Worm (Caenorhabditis elegans) whole organism, L3 larva: Measurements from ENCODE around the gene hpo-40.

Source experiments
- R02D3.7 ChIP-seq: fragments of 150-350 bp; optimal IDR thresholded peaks from 2 replicates; lab custom pipeline; 2014; ENCODE audit warnings: missing biosample characterization, missing genetic modification characterization
- ZK546.5 ChIP-seq: sonication (generic microtip); optimal IDR thresholded peaks from 2 replicates; lab custom pipeline; 2017; ENCODE audit warnings: missing biosample characterization, missing genetic modification characterization
- aly-2 ChIP-seq: fragments of 150-350 bp; optimal IDR thresholded peaks from 2 replicates; lab custom pipeline; 2014; ENCODE audit warnings: missing biosample characterization, missing genetic modification characterization
- ama-1 ChIP-seq: fragments of 150-350 bp; optimal IDR thresholded peaks from 2 replicates; lab custom pipeline; 2018
- ceh-16 ChIP-seq: sonication (generic microtip); optimal IDR thresholded peaks from 2 replicates; lab custom pipeline; 2017; ENCODE audit warnings: missing biosample characterization, missing genetic modification characterization
- ceh-28 ChIP-seq: fragments of 150-350 bp; optimal IDR thresholded peaks from 2 replicates; lab custom pipeline; 2014; ENCODE audit warnings: missing biosample characterization, missing genetic modification reagents, missing genetic modification characterization
- ceh-82 ChIP-seq: fragments of 150-350 bp; optimal IDR thresholded peaks from 2 replicates; lab custom pipeline; 2014; ENCODE audit warnings: missing biosample characterization, missing genetic modification characterization
- daf-12 ChIP-seq: fragments of 150-350 bp; optimal IDR thresholded peaks from 2 replicates; lab custom pipeline; 2014; ENCODE audit warnings: missing biosample characterization, missing genetic modification reagents, missing genetic modification characterization
- egl-27 ChIP-seq: sonication (generic microtip); optimal IDR thresholded peaks from 4 replicates; lab custom pipeline; 2017; ENCODE audit warnings: missing biosample characterization, missing genetic modification reagents, missing genetic modification characterization
- egl-5 ChIP-seq: fragments of 150-350 bp; optimal IDR thresholded peaks from 2 replicates; lab custom pipeline; 2017; ENCODE audit warnings: missing biosample characterization, missing genetic modification reagents, missing genetic modification characterization, inconsistent platforms
- elt-1 ChIP-seq: fragments of 150-350 bp; optimal IDR thresholded peaks from 2 replicates; lab custom pipeline; 2014; ENCODE audit warnings: missing biosample characterization, missing genetic modification characterization
- elt-2 ChIP-seq: sonication (generic microtip); optimal IDR thresholded peaks from 2 replicates; lab custom pipeline; 2016; ENCODE audit warnings: missing genetic modification reagents, mild to moderate bottlenecking, missing genetic modification characterization, missing compliant biosample characterization
- elt-3 ChIP-seq, 3 experiments: fragments of 150-350 bp in 1 of 3; sonication (generic microtip) in 2 of 3; optimal IDR thresholded peaks; 2 replicates in 2 of 3; 4 replicates in 1 of 3; lab custom pipeline; 2014 to 2017; ENCODE audit warnings: missing biosample characterization in 3 of 3, missing genetic modification characterization in 3 of 3
- eor-1 ChIP-seq, 2 experiments: fragments of 150-350 bp; optimal IDR thresholded peaks; 2 replicates each; lab custom pipeline; 2014 to 2018; ENCODE audit warnings: missing biosample characterization in 2 of 2, missing genetic modification characterization in 2 of 2
- fkh-10 ChIP-seq: sonication (generic microtip); optimal IDR thresholded peaks from 2 replicates; lab custom pipeline; 2017; ENCODE audit warnings: missing biosample characterization, missing genetic modification reagents, missing genetic modification characterization
- fkh-2 ChIP-seq: fragments of 150-350 bp; optimal IDR thresholded peaks from 2 replicates; lab custom pipeline; 2014; ENCODE audit warnings: missing biosample characterization, missing genetic modification reagents, missing genetic modification characterization
- fos-1 ChIP-seq: fragments of 150-350 bp; optimal IDR thresholded peaks from 2 replicates; lab custom pipeline; 2014; ENCODE audit warnings: missing biosample characterization, missing genetic modification characterization
- hmg-11 ChIP-seq: sonication (generic microtip); optimal IDR thresholded peaks from 2 replicates; lab custom pipeline; 2016; ENCODE audit warnings: missing genetic modification characterization, missing compliant biosample characterization
- jun-1 ChIP-seq: fragments of 150-350 bp; optimal IDR thresholded peaks from 2 replicates; lab custom pipeline; 2014; ENCODE audit warnings: missing biosample characterization, missing genetic modification reagents, missing genetic modification characterization
- lin-15B ChIP-seq: fragments of 150-350 bp; optimal IDR thresholded peaks from 2 replicates; lab custom pipeline; 2014; ENCODE audit warnings: missing biosample characterization, missing genetic modification characterization
- lsy-12 ChIP-seq: sonication (generic microtip); optimal IDR thresholded peaks from 2 replicates; lab custom pipeline; 2016; ENCODE audit warnings: mild to moderate bottlenecking, missing genetic modification characterization, missing compliant biosample characterization
- mdl-1 ChIP-seq: fragments of 150-350 bp; optimal IDR thresholded peaks from 2 replicates; lab custom pipeline; 2014; ENCODE audit warnings: missing biosample characterization, missing genetic modification characterization
- nhr-11 ChIP-seq: fragments of 150-350 bp; optimal IDR thresholded peaks from 2 replicates; lab custom pipeline; 2014; ENCODE audit warnings: missing biosample characterization, missing genetic modification characterization
- nhr-12 ChIP-seq: fragments of 150-350 bp; optimal IDR thresholded peaks from 2 replicates; lab custom pipeline; 2014; ENCODE audit warnings: missing biosample characterization, missing genetic modification characterization
- nhr-23 ChIP-seq: fragments of 150-350 bp; optimal IDR thresholded peaks from 2 replicates; lab custom pipeline; 2014; ENCODE audit warnings: missing biosample characterization, missing genetic modification reagents, missing genetic modification characterization
- nhr-237 ChIP-seq: fragments of 150-350 bp; optimal IDR thresholded peaks from 2 replicates; lab custom pipeline; 2014; ENCODE audit warnings: missing biosample characterization, missing genetic modification characterization
- nhr-25 ChIP-seq: sonication (generic microtip); optimal IDR thresholded peaks from 2 replicates; lab custom pipeline; 2017; ENCODE audit warnings: missing biosample characterization, missing genetic modification characterization
- nhr-28 ChIP-seq: fragments of 150-350 bp; optimal IDR thresholded peaks from 2 replicates; lab custom pipeline; 2014; ENCODE audit warnings: missing biosample characterization, missing genetic modification characterization
- nhr-67 ChIP-seq: fragments of 150-350 bp; optimal IDR thresholded peaks from 2 replicates; lab custom pipeline; 2014; ENCODE audit warnings: missing biosample characterization, missing genetic modification characterization
- nhr-76 ChIP-seq: fragments of 150-350 bp; sonication (generic microtip); optimal IDR thresholded peaks from 5 replicates; lab custom pipeline; 2014; ENCODE audit warnings: missing biosample characterization, missing genetic modification characterization
- nhr-77 ChIP-seq: fragments of 150-350 bp; optimal IDR thresholded peaks from 2 replicates; lab custom pipeline; 2014; ENCODE audit warnings: missing biosample characterization, missing genetic modification characterization
- pha-4 ChIP-seq: fragments of 150-350 bp; optimal IDR thresholded peaks from 2 replicates; lab custom pipeline; 2014; ENCODE audit warnings: missing biosample characterization, missing genetic modification reagents, missing genetic modification characterization
- pqm-1 ChIP-seq: fragments of 150-350 bp; optimal IDR thresholded peaks from 2 replicates; lab custom pipeline; 2017; ENCODE audit warnings: missing biosample characterization, missing genetic modification characterization, inconsistent platforms
- sea-2 ChIP-seq: fragments of 150-350 bp; sonication (generic microtip); optimal IDR thresholded peaks from 4 replicates; lab custom pipeline; 2014; ENCODE audit warnings: missing biosample characterization, missing genetic modification reagents, missing genetic modification characterization
- skn-1 ChIP-seq: fragments of 150-350 bp; optimal IDR thresholded peaks from 2 replicates; lab custom pipeline; 2014; ENCODE audit warnings: missing biosample characterization, missing genetic modification characterization
- snpc-4 ChIP-seq: fragments of 150-350 bp; optimal IDR thresholded peaks from 2 replicates; lab custom pipeline; 2014; ENCODE audit warnings: missing biosample characterization, missing genetic modification characterization
- tbx-2 ChIP-seq: sonication (generic microtip); optimal IDR thresholded peaks from 2 replicates; lab custom pipeline; 2016; ENCODE audit warnings: mild to moderate bottlenecking, missing genetic modification characterization, missing compliant biosample characterization
- unc-39 ChIP-seq: sonication (generic microtip); optimal IDR thresholded peaks from 4 replicates; lab custom pipeline; 2017; ENCODE audit warnings: missing biosample characterization, missing genetic modification characterization
- unc-62 ChIP-seq: fragments of 150-350 bp; sonication (generic microtip); optimal IDR thresholded peaks from 4 replicates; lab custom pipeline; 2014; ENCODE audit warnings: missing biosample characterization, missing genetic modification reagents, missing genetic modification characterization
- zag-1 ChIP-seq: fragments of 150-350 bp; optimal IDR thresholded peaks from 2 replicates; lab custom pipeline; 2014; ENCODE audit warnings: missing biosample characterization, missing genetic modification characterization
- ztf-11 ChIP-seq: fragments of 150-350 bp; optimal IDR thresholded peaks from 2 replicates; lab custom pipeline; 2014; ENCODE audit warnings: missing biosample characterization, missing genetic modification characterization
- ztf-4 ChIP-seq: fragments of 150-350 bp; optimal IDR thresholded peaks from 2 replicates; lab custom pipeline; 2014; ENCODE audit warnings: missing biosample characterization, missing genetic modification characterization

Gene hpo-40

ce11 chrV:10212627-10213026 lies at the start of gene hpo-40:
TSS of gene hpo-40 (plus strand) at chrV:10212927.
- TF ChIP-seq nhr-11 (no peak), sea-2 (GFP tag; lab: Kevin White, UChicago) (no peak), zag-1 (tag; lab: Kevin White, UChicago) (no peak), nhr-23 (tag; lab: Kevin White, UChicago) (no peak), elt-1 (tag; lab: Kevin White, UChicago) (no peak), nhr-25 (tag; lab: Kevin White, UChicago) (no peak), ama-1 (no peak), unc-39 (no peak), ceh-16 (tag; lab: Kevin White, UChicago) (no peak)

- TF ChIP-seq unc-62 (GFP tag; lab: Kevin White, UChicago) (no peak), tbx-2 (tag; lab: Kevin White, UChicago) (no peak), elt-1 (tag; lab: Kevin White, UChicago) (no peak), pqm-1 (tag; lab: Kevin White, UChicago) (no peak), nhr-23 (tag; lab: Kevin White, UChicago) (no peak), ztf-11 (no peak), nhr-25 (tag; lab: Kevin White, UChicago) (no peak), nhr-67 (tag; lab: Kevin White, UChicago) (no peak)
Observed at ce11 chrV:10166368-10166767, 46.4 kb upstream of the hpo-40 start, which contains the start of gene C51E3.6. TSS of gene C51E3.6 (minus strand) at chrV:10166468.

- TF ChIP-seq zag-1 (tag; lab: Kevin White, UChicago): no peak
- no peak for TF ChIP-seq mdl-1 (tag; lab: Kevin White, UChicago)
- TF ChIP-seq jun-1 (tag; lab: Kevin White, UChicago): no peak
- TF ChIP-seq fkh-10 (GFP tag; lab: Kevin White, UChicago): no peak
- no peak for TF ChIP-seq elt-1 (tag; lab: Kevin White, UChicago)
- no peak for TF ChIP-seq nhr-67 (tag; lab: Kevin White, UChicago)
- TF ChIP-seq pqm-1 (tag; lab: Kevin White, UChicago): no peak
- no peak for TF ChIP-seq nhr-11
- no peak for TF ChIP-seq egl-27
Observed at ce11 chrV:10168870-10169269, 43.9 kb upstream of the hpo-40 start.

ce11 chrV:10173653-10174052 lies 39.1 kb upstream of the hpo-40 start, which contains the start of gene egl-3:
TSS of gene egl-3 (minus strand) at chrV:10173753.
- TF ChIP-seq fkh-2 (tag; lab: Kevin White, UChicago): no peak
- TF ChIP-seq ama-1: no peak
- no peak for TF ChIP-seq nhr-77 (tag; lab: Kevin White, UChicago)
- no peak for TF ChIP-seq nhr-23 (tag; lab: Kevin White, UChicago)
- no peak for TF ChIP-seq nhr-237
- TF ChIP-seq tbx-2 (tag; lab: Kevin White, UChicago): no peak
- no peak for TF ChIP-seq nhr-28 (tag; lab: Kevin White, UChicago)
- TF ChIP-seq skn-1 (tag; lab: Kevin White, UChicago): no peak
- TF ChIP-seq elt-3 (tag; optimal IDR thresholded peaks at IDR 0.05; lab: Kevin White, UChicago): no peak
- TF ChIP-seq pqm-1 (tag; lab: Kevin White, UChicago): no peak
- TF ChIP-seq eor-1 (tag; optimal IDR thresholded peaks at IDR 0.05; lab: Kevin White, UChicago): no peak
- no peak for TF ChIP-seq ceh-82 (tag; lab: Kevin White, UChicago)

- TF ChIP-seq elt-1 (tag; lab: Kevin White, UChicago) (peak; percentile 55), aly-2 (tag; lab: Kevin White, UChicago) (no peak), ztf-4 (tag; lab: Kevin White, UChicago) (no peak), ama-1 (no peak), nhr-76 (no peak), ceh-82 (tag; lab: Kevin White, UChicago) (no peak), unc-62 (GFP tag; lab: Kevin White, UChicago) (peak; percentile 66), nhr-28 (tag; lab: Kevin White, UChicago) (no peak), ztf-11 (no peak), egl-27 (no peak), ceh-28 (tag; lab: Kevin White, UChicago) (peak; percentile 88), ceh-16 (tag; lab: Kevin White, UChicago) (no peak), snpc-4 (tag; lab: Kevin White, UChicago) (peak; percentile 35), sea-2 (GFP tag; lab: Kevin White, UChicago) (peak; percentile 60), R02D3.7 (tag; lab: Kevin White, UChicago) (no peak), nhr-25 (tag; lab: Kevin White, UChicago) (no peak), fos-1 (tag; lab: Kevin White, UChicago) (no peak), ZK546.5 (tag; lab: Kevin White, UChicago) (no peak), fkh-10 (GFP tag; lab: Kevin White, UChicago) (peak; percentile 95), elt-2 (no peak), egl-5 (tag; lab: Kevin White, UChicago) (peak; percentile 36), skn-1 (tag; lab: Kevin White, UChicago) (no peak), daf-12 (tag; lab: Kevin White, UChicago) (no peak), lsy-12 (tag; lab: Kevin White, UChicago) (peak; percentile 57), lin-15B (tag; lab: Kevin White, UChicago) (peak; percentile 47), pha-4 (tag; lab: Kevin White, UChicago) (no peak), nhr-12 (no peak), nhr-67 (tag; lab: Kevin White, UChicago) (no peak), hmg-11 (peak; percentile 91), nhr-23 (tag; lab: Kevin White, UChicago) (no peak), nhr-77 (tag; lab: Kevin White, UChicago) (no peak), zag-1 (tag; lab: Kevin White, UChicago) (peak; percentile 69), fkh-2 (tag; lab: Kevin White, UChicago) (no peak), unc-39 (no peak), nhr-11 (peak; percentile 79)
Observed at ce11 chrV:10174632-10175075, 38.1 kb upstream of the hpo-40 start.
